Worm (Caenorhabditis elegans) whole organism, young adult: ENCODE results near the gene pfd-5.

Experiments used
- ama-1 ChIP-seq, 3 experiments: fragments of 150-350 bp in 1 of 3; sonication (generic microtip) in 2 of 3; optimal IDR thresholded peaks; 2 replicates each; lab custom pipeline; 2014 to 2018; ENCODE audit warnings: missing biosample characterization in 2 of 3, missing genetic modification characterization in 2 of 3, missing genetic modification reagents in 2 of 3
- ceh-91 ChIP-seq: fragments of 200-800 bp; sonication (Bioruptor generic); IDR thresholded peaks from 2 replicates; pipeline ENCODE4 v1.3.6; 2022; ENCODE audit warnings: missing genetic modification reagents, missing genetic modification characterization, missing compliant biosample characterization
- dpff-1 ChIP-seq: sonication (generic microtip); optimal IDR thresholded peaks from 2 replicates; lab custom pipeline; 2017; ENCODE audit warnings: mild to moderate bottlenecking, missing genetic modification characterization, missing compliant biosample characterization
- him-1 ChIP-seq: sonication (generic microtip); optimal IDR thresholded peaks from 2 replicates; lab custom pipeline; 2016; ENCODE audit warnings: missing genotype, missing genetic modification reagents, missing genetic modification characterization, missing compliant biosample characterization
- lin-26 ChIP-seq: fragments of 200-800 bp; sonication (Bioruptor generic); IDR thresholded peaks from 2 replicates; pipeline ENCODE4 v1.3.6; 2022; ENCODE audit warnings: missing genetic modification reagents, missing genetic modification characterization, missing compliant biosample characterization
- lir-1 ChIP-seq: fragments of 200-800 bp; sonication (Bioruptor generic); conservative IDR thresholded peaks from 2 replicates; pipeline ENCODE4 v1.3.6; 2022; ENCODE audit warnings: missing genetic modification reagents, missing genetic modification characterization, missing compliant biosample characterization
- lsl-1 ChIP-seq: fragments of 200-800 bp; sonication (Bioruptor generic); optimal IDR thresholded peaks from 2 replicates; lab custom pipeline; 2018; ENCODE audit warnings: mild to moderate bottlenecking, missing genetic modification characterization, moderate library complexity, missing compliant biosample characterization
- pha-4 ChIP-seq: fragments of 150-350 bp; sonication (generic microtip); optimal IDR thresholded peaks from 2 replicates; lab custom pipeline; 2014; ENCODE audit warnings: missing biosample characterization, missing genetic modification reagents, missing genetic modification characterization
- snpc-4 ChIP-seq, 5 experiments: fragments of 150-350 bp in 1 of 5; sonication (generic microtip) in 4 of 5; optimal IDR thresholded peaks; 2 replicates each; lab custom pipeline; 2014 to 2018; ENCODE audit warnings: missing genetic modification characterization in 5 of 5, missing biosample characterization in 3 of 5, antibody characterized with exemption in 2 of 5, mild to moderate bottlenecking in 2 of 5, missing compliant biosample characterization in 2 of 5, missing genotype in 2 of 5, moderate library complexity in 2 of 5, missing genetic modification reagents in 1 of 5
- unc-62 ChIP-seq: fragments of 150-350 bp; optimal IDR thresholded peaks from 2 replicates; lab custom pipeline; 2014; ENCODE audit warnings: missing biosample characterization, missing genetic modification reagents, missing genetic modification characterization
- zfh-2 ChIP-seq: fragments of 200-800 bp; sonication (Bioruptor generic); conservative IDR thresholded peaks from 2 replicates; pipeline ENCODE4 v1.3.6; 2022; ENCODE audit warnings: missing genetic modification reagents, missing genetic modification characterization, missing compliant biosample characterization

DNA sequence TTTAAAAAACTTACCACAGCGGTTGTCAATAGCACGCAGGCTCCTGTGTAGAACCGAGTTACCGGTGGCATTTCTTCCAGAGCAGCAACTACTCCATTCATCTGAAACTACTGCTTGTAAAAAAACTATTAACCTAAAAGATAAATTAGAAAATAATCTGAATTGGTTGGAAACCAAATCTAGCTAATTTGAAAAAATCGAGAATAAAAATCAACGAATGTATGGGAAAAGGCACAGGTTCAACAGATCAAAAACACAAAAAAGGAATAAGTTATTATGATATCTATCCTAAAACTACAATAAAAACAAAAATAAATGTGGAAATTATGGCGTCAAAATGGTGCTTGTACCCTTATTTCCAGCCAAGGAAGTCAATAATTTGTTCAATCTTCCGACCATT, 24.3 kb upstream of the pfd-5 start, which contains the start of gene der-2:
- TF ChIP-seq snpc-4 (GFP tag; optimal IDR thresholded peaks at IDR 0.05; lab: Kevin White, UChicago) (no peak), snpc-4 (tag; optimal IDR thresholded peaks at IDR 0.05; lab: Kevin White, UChicago) (no peak), ceh-91 (no peak), unc-62 (no peak), lsl-1 (GFP tag; lab: Kevin White, UChicago) (no peak), ama-1 (optimal IDR thresholded peaks at IDR 0.05; lab: Kevin White, UChicago) (no peak), ama-1 (GFP tag; optimal IDR thresholded peaks at IDR 0.05; lab: Kevin White, UChicago) (no peak), lir-1 (GFP tag; lab: Robert Waterston, UW) (no peak), dpff-1 (tag; lab: Kevin White, UChicago) (no peak), lin-26 (no peak), him-1 (tag; lab: Kevin White, UChicago) (no peak), zfh-2 (GFP tag; lab: Robert Waterston, UW) (no peak), pha-4 (no peak)
